Fruit fly (Drosophila melanogaster) whole organism, pupa: ENCODE data around the gene form3.

Source experiments
- CG17806 ChIP-seq: fragments of 200-800 bp; sonication (Bioruptor generic); optimal IDR thresholded peaks from 2 replicates; lab custom pipeline; 2018; ENCODE audit warnings: missing biosample characterization, mild to moderate bottlenecking, missing genetic modification characterization, moderate library complexity
- Pif1A ChIP-seq: fragments of 200-800 bp; sonication (Bioruptor generic); optimal IDR thresholded peaks from 3 replicates; lab custom pipeline; 2016; ENCODE audit warnings: missing biosample characterization, missing genetic modification characterization
- Snoo ChIP-seq: fragments of 200-800 bp; sonication (Bioruptor generic); optimal IDR thresholded peaks from 3 replicates; lab custom pipeline; 2017; ENCODE audit warnings: missing biosample characterization, mild to moderate bottlenecking, missing genetic modification characterization, inconsistent platforms

dm6 chr3L:7150850-7151249, 56.2 kb downstream of the form3 start:
- TF ChIP-seq Snoo (peak; percentile 8), Pif1A (GFP tag; lab: Kevin White, UChicago) (peak; percentile 82), CG17806 (peak; percentile 86)
